Fruit fly (Drosophila melanogaster) Kc167 (cell line): ENCODE data around the gene CG32320.

Experiments used
- Myc ChIP-seq: fragments of >200 bp; optimal IDR thresholded peaks from 2 replicates; lab custom pipeline; 2017; ENCODE audit warnings: missing external identifiers
- psq ChIP-seq: fragments of >200 bp; optimal IDR thresholded peaks from 2 replicates; lab custom pipeline; 2017; ENCODE audit warnings: missing external identifiers

dm6 chr3L:1437772-1438171 is 39.4 kb downstream of the CG32320 start, which contains the start of gene SA2:
- TF ChIP-seq Myc (no peak), psq (lab: Kevin White, UChicago) (no peak)
